Worm (Caenorhabditis elegans) whole organism, L2 larva: Measurements from ENCODE around the gene Y46G5A.39.

ENCODE experiments used
- C34F6.9 ChIP-seq: fragments of 150-350 bp; optimal IDR thresholded peaks from 2 replicates; lab custom pipeline; 2014; ENCODE audit warnings: missing biosample characterization, missing genetic modification characterization
- ama-1 ChIP-seq: fragments of 150-350 bp; optimal IDR thresholded peaks from 2 replicates; lab custom pipeline; 2018; ENCODE audit warnings: inconsistent platforms
- ceh-82 ChIP-seq: fragments of 150-350 bp; optimal IDR thresholded peaks from 2 replicates; lab custom pipeline; 2014; ENCODE audit warnings: missing biosample characterization, missing genetic modification characterization
- crh-2 ChIP-seq: sonication (generic microtip); optimal IDR thresholded peaks from 2 replicates; lab custom pipeline; 2017; ENCODE audit warnings: missing biosample characterization, missing genetic modification characterization
- dmd-4 ChIP-seq: sonication (generic microtip); optimal IDR thresholded peaks from 2 replicates; lab custom pipeline; 2017; ENCODE audit warnings: missing biosample characterization, missing genetic modification characterization
- egl-27 ChIP-seq: sonication (generic microtip); optimal IDR thresholded peaks from 3 replicates; lab custom pipeline; 2017; ENCODE audit warnings: missing biosample characterization, missing genetic modification reagents, missing genetic modification characterization
- elt-1 ChIP-seq: fragments of 150-350 bp; optimal IDR thresholded peaks from 2 replicates; lab custom pipeline; 2014; ENCODE audit warnings: missing biosample characterization, missing genetic modification characterization
- fos-1 ChIP-seq: fragments of 150-350 bp; optimal IDR thresholded peaks from 2 replicates; lab custom pipeline; 2014; ENCODE audit warnings: missing biosample characterization, missing genetic modification characterization
- lin-11 ChIP-seq: fragments of 150-350 bp; sonication (generic microtip); optimal IDR thresholded peaks from 2 replicates; lab custom pipeline; 2014; ENCODE audit warnings: missing biosample characterization, missing genetic modification characterization, inconsistent platforms, mixed read lengths
- lin-13 ChIP-seq: fragments of 150-350 bp; optimal IDR thresholded peaks from 2 replicates; lab custom pipeline; 2014; ENCODE audit warnings: missing biosample characterization, missing genetic modification reagents, missing genetic modification characterization
- lsy-2 ChIP-seq, 2 experiments: fragments of 150-350 bp in 1 of 2; sonication (generic microtip) in 1 of 2; optimal IDR thresholded peaks; 2 replicates each; lab custom pipeline; 2014 to 2017; ENCODE audit warnings: missing biosample characterization in 2 of 2, missing genetic modification characterization in 2 of 2
- mab-5 ChIP-seq: fragments of 150-350 bp; optimal IDR thresholded peaks from 2 replicates; lab custom pipeline; 2014; ENCODE audit warnings: missing biosample characterization, missing genetic modification characterization
- mbf-1 ChIP-seq: sonication (generic microtip); optimal IDR thresholded peaks from 2 replicates; lab custom pipeline; 2017; ENCODE audit warnings: missing biosample characterization, missing genetic modification characterization
- mdl-1 ChIP-seq, 2 experiments: fragments of 150-350 bp in 1 of 2; sonication (generic microtip) in 1 of 2; optimal IDR thresholded peaks; 2 replicates each; lab custom pipeline; 2017; ENCODE audit warnings: missing biosample characterization in 2 of 2, missing genetic modification characterization in 2 of 2
- nhr-10 ChIP-seq: sonication (generic microtip); optimal IDR thresholded peaks from 2 replicates; lab custom pipeline; 2017; ENCODE audit warnings: missing biosample characterization, missing genetic modification characterization
- nhr-12 ChIP-seq: fragments of 150-350 bp; optimal IDR thresholded peaks from 2 replicates; lab custom pipeline; 2014; ENCODE audit warnings: missing biosample characterization, missing genetic modification characterization
- nhr-129 ChIP-seq: fragments of 150-350 bp; optimal IDR thresholded peaks from 2 replicates; lab custom pipeline; 2014; ENCODE audit warnings: missing biosample characterization, missing genetic modification characterization
- nhr-23 ChIP-seq: fragments of 150-350 bp; optimal IDR thresholded peaks from 2 replicates; lab custom pipeline; 2014; ENCODE audit warnings: missing biosample characterization, missing genetic modification reagents, missing genetic modification characterization
- nhr-25 ChIP-seq: fragments of 150-350 bp; sonication (generic microtip); optimal IDR thresholded peaks from 3 replicates; lab custom pipeline; 2014; ENCODE audit warnings: missing biosample characterization, missing genetic modification characterization
- nhr-6 ChIP-seq: fragments of 150-350 bp; optimal IDR thresholded peaks from 2 replicates; lab custom pipeline; 2014; ENCODE audit warnings: missing biosample characterization, missing genetic modification characterization
- nhr-77 ChIP-seq: fragments of 150-350 bp; optimal IDR thresholded peaks from 2 replicates; lab custom pipeline; 2014; ENCODE audit warnings: missing biosample characterization, missing genetic modification characterization
- skn-1 ChIP-seq: sonication (generic microtip); optimal IDR thresholded peaks from 2 replicates; lab custom pipeline; 2017; ENCODE audit warnings: missing biosample characterization, missing genetic modification characterization
- sma-3 ChIP-seq: sonication (generic microtip); optimal IDR thresholded peaks from 2 replicates; lab custom pipeline; 2016; ENCODE audit warnings: missing genetic modification reagents, missing genetic modification characterization, missing compliant biosample characterization
- sma-9 ChIP-seq, 2 experiments: fragments of 150-350 bp in 1 of 2; sonication (generic microtip) in 1 of 2; optimal IDR thresholded peaks; 2 replicates each; lab custom pipeline; 2014 to 2016; ENCODE audit warnings: missing genetic modification characterization in 2 of 2, mild to moderate bottlenecking in 1 of 2, missing biosample characterization in 1 of 2, missing compliant biosample characterization in 1 of 2, missing genetic modification reagents in 1 of 2, moderate library complexity in 1 of 2
- snpc-4 ChIP-seq: fragments of 150-350 bp; optimal IDR thresholded peaks from 2 replicates; lab custom pipeline; 2014; ENCODE audit warnings: missing biosample characterization, missing genetic modification characterization
- unc-39 ChIP-seq: fragments of 150-350 bp; optimal IDR thresholded peaks from 2 replicates; lab custom pipeline; 2014; ENCODE audit warnings: missing biosample characterization, missing genetic modification characterization
- unc-55 ChIP-seq: fragments of 150-350 bp; sonication (generic microtip); optimal IDR thresholded peaks from 3 replicates; lab custom pipeline; 2014; ENCODE audit warnings: missing biosample characterization, missing genetic modification reagents, missing genetic modification characterization
- unc-62 ChIP-seq: fragments of 150-350 bp; optimal IDR thresholded peaks from 2 replicates; lab custom pipeline; 2014; ENCODE audit warnings: missing biosample characterization, missing genetic modification reagents, missing genetic modification characterization
- zag-1 ChIP-seq: fragments of 150-350 bp; optimal IDR thresholded peaks from 2 replicates; lab custom pipeline; 2014; ENCODE audit warnings: missing biosample characterization, missing genetic modification characterization
- ztf-1 ChIP-seq: fragments of 200-800 bp; sonication (Bioruptor generic); conservative IDR thresholded peaks from 2 replicates; pipeline ENCODE4 v1.3.6; 2022; ENCODE audit warnings: missing genetic modification characterization, missing compliant biosample characterization
- ztf-11 ChIP-seq: sonication (generic microtip); optimal IDR thresholded peaks from 2 replicates; lab custom pipeline; 2017; ENCODE audit warnings: missing biosample characterization, missing genetic modification characterization
- ztf-4 ChIP-seq: fragments of 150-350 bp; optimal IDR thresholded peaks from 2 replicates; lab custom pipeline; 2014; ENCODE audit warnings: missing biosample characterization, missing genetic modification characterization

Y46G5A.39 gene

DNA sequence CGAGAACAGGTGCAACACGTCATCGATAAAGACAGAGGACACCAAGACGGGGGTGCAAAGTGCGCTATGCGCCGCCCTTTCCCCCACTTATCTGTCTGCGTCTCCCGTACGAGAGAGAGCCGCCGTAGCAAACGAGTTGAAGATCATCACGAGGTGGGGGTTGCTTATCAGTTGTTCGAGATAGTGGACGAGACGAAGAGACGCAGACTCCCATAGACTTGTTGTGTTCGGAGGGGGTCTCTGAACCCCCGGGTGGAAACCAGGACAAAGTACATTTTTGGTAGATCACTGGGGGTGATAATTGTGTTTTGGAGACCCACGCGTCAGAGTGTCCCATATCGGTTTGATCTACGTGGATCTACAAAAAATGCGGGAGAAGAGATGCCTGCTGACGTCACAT, 45.2 kb upstream of the Y46G5A.39 start (continued):
- TF ChIP-seq nhr-129 (tag; lab: Kevin White, UChicago) (peak; percentile 80), mbf-1 (tag; lab: Kevin White, UChicago) (no peak), nhr-10 (tag; lab: Kevin White, UChicago) (no peak), nhr-77 (tag; lab: Kevin White, UChicago) (peak; percentile 41), nhr-25 (tag; lab: Kevin White, UChicago) (peak; percentile 91), egl-27 (tag; lab: Kevin White, UChicago) (peak; percentile 79), zag-1 (tag; lab: Kevin White, UChicago) (no peak), ama-1 (lab: Kevin White, UChicago) (no peak), mab-5 (tag; lab: Kevin White, UChicago) (no peak), nhr-6 (tag; lab: Kevin White, UChicago) (no peak), lin-13 (peak; percentile 3), crh-2 (tag; lab: Kevin White, UChicago) (peak; percentile 87)

DNA sequence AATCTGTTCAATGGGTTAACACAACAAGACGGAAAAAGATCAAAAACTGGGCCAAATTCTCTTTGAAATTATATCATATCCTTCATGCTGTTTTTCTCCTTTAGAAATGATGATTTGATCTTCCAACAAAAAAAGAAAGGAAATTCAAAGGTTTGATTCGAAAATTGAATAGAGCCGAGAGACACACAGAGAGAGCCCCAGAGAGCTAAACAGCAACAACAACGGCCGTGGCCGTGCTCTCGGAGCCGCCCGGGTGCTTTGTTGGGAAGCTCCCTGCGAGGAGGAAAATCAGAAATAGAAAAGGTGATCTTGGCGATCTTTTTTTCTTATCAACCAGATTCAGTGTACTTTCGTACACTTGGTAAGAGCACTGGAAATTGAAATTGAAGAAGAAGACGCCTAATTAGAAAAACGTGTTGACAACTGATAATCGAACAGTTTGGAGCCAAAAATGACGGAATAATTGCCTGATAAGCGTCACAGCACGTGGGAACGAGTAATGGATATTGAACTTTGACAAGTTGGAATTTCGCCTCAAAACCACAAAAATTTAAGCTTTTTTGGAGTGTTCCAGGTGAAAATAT, 43.7 kb upstream of the Y46G5A.39 start:
- TF ChIP-seq nhr-25 (tag; lab: Kevin White, UChicago) (no peak), nhr-12 (tag; lab: Kevin White, UChicago) (no peak), dmd-4 (tag; lab: Kevin White, UChicago) (no peak), lin-13 (peak; percentile 25), lsy-2 (tag; optimal IDR thresholded peaks at IDR 0.05; lab: Kevin White, UChicago) (peak in 1 of 2 experiments; percentile 26), egl-27 (tag; lab: Kevin White, UChicago) (no peak), mbf-1 (tag; lab: Kevin White, UChicago) (no peak), nhr-77 (tag; lab: Kevin White, UChicago) (no peak), C34F6.9 (tag; lab: Kevin White, UChicago) (peak; percentile 30), ceh-82 (no peak), ama-1 (lab: Kevin White, UChicago) (peak; percentile 36), unc-39 (tag; lab: Kevin White, UChicago) (no peak), ztf-1 (GFP tag; lab: Robert Waterston, UW) (no peak), sma-9 (GFP tag; optimal IDR thresholded peaks at IDR 0.05; lab: Kevin White, UChicago) (peak; percentile 50), sma-9 (tag; optimal IDR thresholded peaks at IDR 0.05; lab: Kevin White, UChicago) (no peak), fos-1 (tag; lab: Kevin White, UChicago) (peak; percentile 52), nhr-23 (no peak), mab-5 (tag; lab: Kevin White, UChicago) (no peak), snpc-4 (tag; lab: Kevin White, UChicago) (no peak), crh-2 (tag; lab: Kevin White, UChicago) (peak; percentile 61), lin-11 (tag; lab: Kevin White, UChicago) (no peak), sma-3 (GFP tag; lab: Kevin White, UChicago) (no peak), elt-1 (tag; lab: Kevin White, UChicago) (no peak)

DNA sequence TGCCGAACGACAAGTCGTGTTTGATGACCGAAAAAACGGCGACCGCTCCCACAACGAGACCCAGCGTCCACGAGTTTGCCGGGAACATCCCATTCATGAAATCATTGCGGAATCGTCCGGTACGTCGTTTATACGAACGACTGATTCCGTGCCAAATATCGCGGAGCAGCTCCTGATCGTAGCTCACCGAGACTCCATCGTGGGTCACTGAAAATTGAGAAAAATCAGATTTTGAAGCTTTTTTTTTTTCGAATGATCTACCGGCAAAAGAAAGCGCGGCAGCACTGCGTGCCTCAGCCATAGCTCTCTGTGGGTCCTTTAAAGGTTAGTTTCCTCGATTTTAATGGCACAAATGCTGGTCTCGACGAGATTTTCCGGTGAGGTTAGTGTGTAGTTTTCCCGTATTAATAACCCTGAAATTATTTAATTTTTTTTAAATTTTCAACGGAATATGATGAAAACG, 42.4 kb upstream of the Y46G5A.39 start, which contains the start of gene cpt-1:
cpt-1 (minus strand) TSS at position 413 of the 463 bp plus-strand sequence.
- TF ChIP-seq mdl-1 (tag; optimal IDR thresholded peaks at IDR 0.05; lab: Kevin White, UChicago) (no peak), egl-27 (tag; lab: Kevin White, UChicago) (no peak), zag-1 (tag; lab: Kevin White, UChicago) (no peak), unc-55 (GFP tag; lab: Kevin White, UChicago) (no peak), unc-62 (GFP tag; lab: Kevin White, UChicago) (no peak), nhr-25 (tag; lab: Kevin White, UChicago) (no peak), sma-9 (GFP tag; optimal IDR thresholded peaks at IDR 0.05; lab: Kevin White, UChicago) (no peak), sma-9 (tag; optimal IDR thresholded peaks at IDR 0.05; lab: Kevin White, UChicago) (no peak), nhr-6 (tag; lab: Kevin White, UChicago) (no peak), nhr-129 (tag; lab: Kevin White, UChicago) (no peak)
- TF ChIP-seq, all 48 proteins: peak for 0

DNA sequence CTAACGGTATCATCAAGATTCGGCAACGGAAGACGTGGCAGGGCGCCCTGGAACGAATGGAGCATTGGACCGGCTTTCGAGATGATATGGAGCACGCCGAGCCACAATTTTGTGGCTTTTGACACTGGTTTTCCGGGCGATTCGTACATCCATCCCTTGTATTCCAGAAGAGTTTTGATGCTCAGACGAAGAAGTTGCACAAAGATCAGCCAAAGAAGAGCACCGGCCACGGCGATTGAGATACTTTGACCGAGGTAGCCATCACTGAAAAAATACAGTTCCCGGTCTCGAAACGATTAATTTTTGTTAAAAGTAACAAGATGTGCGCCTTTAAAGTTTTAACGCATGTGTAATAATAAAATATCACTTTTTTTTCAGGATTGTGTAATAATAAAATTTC, 41.6 kb upstream of the Y46G5A.39 start:
- peak; percentile 18 for TF ChIP-seq ztf-4 (tag; lab: Kevin White, UChicago)
- no peak for TF ChIP-seq ztf-11 (tag; lab: Kevin White, UChicago)

DNA sequence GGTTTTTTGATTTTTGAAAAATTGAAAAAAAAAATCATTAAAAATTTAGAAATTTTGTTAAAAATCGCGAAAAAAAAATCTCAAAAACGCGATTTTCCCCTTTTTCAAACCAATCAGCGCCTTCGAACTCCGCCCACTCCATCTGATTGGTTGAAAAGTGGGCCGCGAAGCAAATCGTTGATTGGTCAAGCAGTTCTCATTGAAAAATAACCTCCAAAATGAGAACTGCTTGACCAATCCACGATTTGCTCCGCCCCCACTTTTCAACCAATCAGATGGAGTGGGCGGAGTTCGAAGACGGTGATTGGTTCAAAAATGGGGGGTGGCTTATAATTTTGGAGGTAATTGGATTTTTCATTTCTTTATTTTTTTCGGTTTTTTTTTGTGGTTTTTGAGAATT, 36.8 kb upstream of the Y46G5A.39 start:
- TF ChIP-seq fos-1 (tag; lab: Kevin White, UChicago) (no peak), C34F6.9 (tag; lab: Kevin White, UChicago) (no peak), lin-13 (no peak), nhr-129 (tag; lab: Kevin White, UChicago) (no peak), skn-1 (tag; lab: Kevin White, UChicago) (no peak), lsy-2 (tag; optimal IDR thresholded peaks at IDR 0.05; lab: Kevin White, UChicago) (no peak)
